Fruit fly (Drosophila melanogaster) whole organism: Measurements from ENCODE around the gene Pi4KIIalpha.

ENCODE experiments used
- CG8478 ChIP-seq: fragments of >200 bp; optimal IDR thresholded peaks from 2 replicates; lab custom pipeline; 2018; ENCODE audit warnings: inconsistent platforms
- psq ChIP-seq: fragments of >200 bp; optimal IDR thresholded peaks from 2 replicates; lab custom pipeline; 2017
- usp ChIP-seq: fragments of >200 bp; optimal IDR thresholded peaks from 2 replicates; lab custom pipeline; 2017; ENCODE audit warnings: missing biosample characterization, missing genetic modification characterization, mixed read lengths

dm6 chr3R:5523070-5523637 is 40.3 kb downstream of the Pi4KIIalpha start, which contains the start of the genes CG43845 and Nmdar1:
- TF ChIP-seq usp (GFP tag; lab: Kevin White, UChicago), result no peak
- no peak for TF ChIP-seq CG8478 (lab: Kevin White, UChicago)
- TF ChIP-seq psq (lab: Kevin White, UChicago), result no peak
